Worm (Caenorhabditis elegans): ENCODE results near the gene C14B1.8.

C14B1.8 gene

DNA sequence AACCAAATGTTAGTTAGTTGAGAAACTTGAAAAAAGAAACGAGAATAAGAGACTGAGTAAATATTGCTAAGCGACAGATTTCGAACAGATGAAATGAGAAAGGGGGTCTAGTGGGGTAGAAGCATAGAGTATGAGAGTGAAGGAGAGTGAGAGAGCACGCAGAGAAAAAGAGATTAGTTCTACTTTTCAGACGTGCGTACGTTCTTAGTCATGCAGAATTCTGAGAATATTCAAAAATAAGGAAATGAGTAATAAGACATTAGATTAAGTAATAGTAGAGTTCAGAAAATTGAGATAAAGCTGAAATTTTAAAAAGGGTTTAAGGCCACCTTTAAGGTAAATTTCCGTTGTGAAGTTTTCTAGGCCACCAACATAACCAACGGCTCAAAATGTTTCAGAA lies 48.5 kb downstream of the C14B1.8 start:
- TF ChIP-seq tab-1 (GFP tag; IDR thresholded peaks at IDR 0.05), result no peak
- TF ChIP-seq klf-2 (GFP tag; conservative IDR thresholded peaks at IDR 0.05), result no peak
- TF ChIP-seq T22C8.4 (GFP tag; IDR thresholded peaks at IDR 0.05), result no peak
- TF ChIP-seq med-1 (GFP tag; optimal IDR thresholded peaks at IDR 0.05; ENCODE audit: insufficient read depth), result no peak
- no peak for TF ChIP-seq ztf-23 (GFP tag; IDR thresholded peaks at IDR 0.05)
- no peak for TF ChIP-seq ref-1 (GFP tag; conservative IDR thresholded peaks at IDR 0.05)
- TF ChIP-seq cog-1 (tag; optimal IDR thresholded peaks at IDR 0.05), result no peak

DNA sequence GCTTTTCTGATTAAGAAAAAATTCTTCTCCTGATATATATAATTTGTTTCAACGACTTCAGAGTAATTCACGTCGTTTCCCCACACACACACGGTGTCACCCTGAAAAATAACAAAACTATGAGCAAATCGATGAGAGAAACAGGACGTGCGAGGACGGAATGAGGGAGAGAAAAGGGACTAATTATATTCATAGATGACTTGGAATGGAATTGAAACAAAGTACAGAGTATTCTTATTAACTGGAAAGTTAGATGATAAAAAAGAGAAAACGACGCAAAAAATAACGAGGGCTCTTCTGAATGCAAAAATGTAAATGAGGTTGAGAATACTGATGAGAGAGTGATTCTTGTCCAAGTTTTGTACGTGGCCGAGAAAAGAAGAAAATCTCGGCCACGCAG lies 49.1 kb downstream of the C14B1.8 start, which contains the start of gene C46F11.6:
Gene C46F11.6 (minus strand): TSS at position 101 of the 400 bp plus-strand sequence.
- TF ChIP-seq cog-1 (tag; optimal IDR thresholded peaks at IDR 0.05) (no peak), ref-1 (GFP tag; conservative IDR thresholded peaks at IDR 0.05) (no peak), klf-2 (GFP tag; conservative IDR thresholded peaks at IDR 0.05) (no peak), ztf-29 (GFP tag; IDR thresholded peaks at IDR 0.05) (no peak), ztf-23 (GFP tag; IDR thresholded peaks at IDR 0.05) (no peak), flt-1 (GFP tag; IDR thresholded peaks at IDR 0.05) (no peak), med-1 (GFP tag; optimal IDR thresholded peaks at IDR 0.05; ENCODE audit: insufficient read depth) (no peak), tab-1 (GFP tag; IDR thresholded peaks at IDR 0.05) (no peak), T22C8.4 (GFP tag; IDR thresholded peaks at IDR 0.05) (no peak)
